Fruit fly (Drosophila melanogaster) whole organism, embryonic: ENCODE measurements around the gene CG13720.

Source experiments
- CG10959 ChIP-seq: fragments of 200-800 bp; sonication (Bioruptor generic); IDR thresholded peaks from 2 replicates; pipeline ENCODE4 v1.3.6; 2022; ENCODE audit warnings: missing biosample characterization, missing genetic modification characterization
- CG12104 ChIP-seq: fragments of 200-800 bp; sonication (Bioruptor generic); optimal IDR thresholded peaks from 3 replicates; lab custom pipeline; 2016; ENCODE audit warnings: missing biosample characterization, missing genetic modification characterization
- CG12769 ChIP-seq: fragments of 200-800 bp; sonication (Bioruptor generic); optimal IDR thresholded peaks from 2 replicates; lab custom pipeline; 2019; ENCODE audit warnings: missing biosample characterization, mild to moderate bottlenecking, missing genetic modification characterization, moderate library complexity
- CG1792 ChIP-seq: fragments of 200-800 bp; sonication (Bioruptor generic); optimal IDR thresholded peaks from 2 replicates; lab custom pipeline; 2016; ENCODE audit warnings: missing biosample characterization, missing genetic modification characterization
- CG2129 ChIP-seq: fragments of 200-800 bp; sonication (Bioruptor generic); IDR thresholded peaks from 2 replicates; pipeline ENCODE4 v1.3.6; 2022; ENCODE audit warnings: missing biosample characterization, missing genetic modification characterization; ENCODE audit not compliant: partially characterized antibody
- CG34422 ChIP-seq: fragments of 200-800 bp; sonication (Bioruptor generic); IDR thresholded peaks from 3 replicates; pipeline ENCODE4 v1.3.6; 2022; ENCODE audit warnings: missing biosample characterization, missing genetic modification characterization
- CG6175 ChIP-seq: fragments of 200-800 bp; sonication (Bioruptor generic); IDR thresholded peaks from 3 replicates; pipeline ENCODE4 v1.3.6; 2022; ENCODE audit warnings: missing biosample characterization, missing genetic modification characterization
- CG7357 ChIP-seq: fragments of 200-800 bp; sonication (Bioruptor generic); IDR thresholded peaks from 3 replicates; pipeline ENCODE4 v1.3.6; 2022; ENCODE audit warnings: missing biosample characterization, missing genetic modification characterization
- CG7839 ChIP-seq: fragments of 200-800 bp; sonication (Bioruptor generic); optimal IDR thresholded peaks from 3 replicates; lab custom pipeline; 2018; ENCODE audit warnings: missing biosample characterization, mild to moderate bottlenecking, missing genetic modification characterization, moderate library complexity
- CG7963 ChIP-seq: fragments of 200-800 bp; sonication (Bioruptor generic); IDR thresholded peaks from 3 replicates; pipeline ENCODE4 v1.3.6; 2022; ENCODE audit warnings: missing biosample characterization, missing genetic modification characterization; ENCODE audit not compliant: partially characterized antibody
- CG8765 ChIP-seq: fragments of 200-800 bp; sonication (Bioruptor generic); IDR thresholded peaks from 2 replicates; pipeline ENCODE4 v1.3.6; 2022; ENCODE audit warnings: missing biosample characterization, missing genetic modification characterization
- D ChIP-seq, 2 experiments: fragments of 200-800 bp in 1 of 2; fragments of >200 bp in 1 of 2; sonication (Bioruptor generic) in 1 of 2; optimal IDR thresholded peaks; 2 replicates in 1 of 2; 3 replicates in 1 of 2; lab custom pipeline; 2017; ENCODE audit warnings: mild to moderate bottlenecking in 1 of 2, missing biosample characterization in 1 of 2, missing genetic modification characterization in 1 of 2, missing genetic modification reagents in 1 of 2
- Dfd ChIP-seq, 2 experiments: fragments of >200 bp; optimal IDR thresholded peaks; 2 replicates each; lab custom pipeline; 2017; ENCODE audit warnings: missing biosample characterization in 2 of 2, missing genetic modification characterization in 2 of 2
- Dp ChIP-seq: fragments of 200-800 bp; sonication (Bioruptor generic); optimal IDR thresholded peaks from 2 replicates; lab custom pipeline; 2018; ENCODE audit warnings: missing biosample characterization, mild to moderate bottlenecking, missing genetic modification characterization, moderate library complexity
- ERR ChIP-seq: fragments of 200-800 bp; sonication (Bioruptor generic); optimal IDR thresholded peaks from 2 replicates; lab custom pipeline; 2016; ENCODE audit warnings: missing biosample characterization, missing genetic modification characterization
- Ets65A ChIP-seq: fragments of 200-800 bp; sonication (Bioruptor generic); peaks from one replicate; lab custom pipeline; 2016; ENCODE audit warnings: missing biosample characterization, missing genetic modification characterization
- GATAe ChIP-seq: fragments of 200-800 bp; sonication (Bioruptor generic); conservative IDR thresholded peaks from 2 replicates; pipeline ENCODE4 v1.3.6; 2022; ENCODE audit warnings: missing biosample characterization, missing genetic modification characterization
- H15 ChIP-seq: fragments of 200-800 bp; sonication (Bioruptor generic); IDR thresholded peaks from 3 replicates; pipeline ENCODE4 v1.3.6; 2022; ENCODE audit warnings: missing biosample characterization, missing genetic modification characterization
- HHEX ChIP-seq: fragments of 200-800 bp; sonication (Bioruptor generic); optimal IDR thresholded peaks from 3 replicates; lab custom pipeline; 2017; ENCODE audit warnings: missing biosample characterization, mild to moderate bottlenecking, missing genetic modification characterization, missing genetic modification reagents
- HLHmδ ChIP-seq: fragments of 200-800 bp; sonication (Bioruptor generic); optimal IDR thresholded peaks from 2 replicates; lab custom pipeline; 2018; ENCODE audit warnings: missing biosample characterization, mild to moderate bottlenecking, missing genetic modification characterization, moderate library complexity
- Meics ChIP-seq: fragments of 200-800 bp; sonication (Bioruptor generic); optimal IDR thresholded peaks from 2 replicates; lab custom pipeline; 2017; ENCODE audit warnings: missing biosample characterization, mild to moderate bottlenecking, missing genetic modification characterization
- Myb ChIP-seq: fragments of 200-800 bp; sonication (Bioruptor generic); optimal IDR thresholded peaks from 2 replicates; lab custom pipeline; 2016; ENCODE audit warnings: missing biosample characterization, missing genetic modification characterization
- NC2α ChIP-seq: fragments of 200-800 bp; sonication (Bioruptor generic); optimal IDR thresholded peaks from 2 replicates; lab custom pipeline; 2016; ENCODE audit warnings: missing biosample characterization, missing genetic modification characterization
- Nf-YA ChIP-seq: fragments of 200-800 bp; sonication (Bioruptor generic); IDR thresholded peaks from 2 replicates; pipeline ENCODE4 v1.3.6; 2022; ENCODE audit warnings: missing biosample characterization, missing genetic modification characterization
- Rx ChIP-seq: fragments of 200-800 bp; sonication (Bioruptor generic); IDR thresholded peaks from 2 replicates; pipeline ENCODE4 v1.3.6; 2022; ENCODE audit warnings: missing biosample characterization, missing genetic modification characterization
- TFAM ChIP-seq: fragments of 200-800 bp; sonication (Bioruptor generic); optimal IDR thresholded peaks from 2 replicates; lab custom pipeline; 2017; ENCODE audit warnings: missing biosample characterization, missing genetic modification characterization, inconsistent platforms
- bcd ChIP-seq: fragments of 200-800 bp; sonication (Bioruptor generic); optimal IDR thresholded peaks from 2 replicates; lab custom pipeline; 2017; ENCODE audit warnings: missing biosample characterization, mild to moderate bottlenecking, missing genetic modification characterization
- bsh ChIP-seq, 2 experiments: fragments of 200-800 bp; sonication (Bioruptor generic); optimal IDR thresholded peaks; 2 replicates each; lab custom pipeline; 2017 to 2018; ENCODE audit warnings: mild to moderate bottlenecking in 2 of 2, missing biosample characterization in 2 of 2, missing genetic modification characterization in 2 of 2, moderate library complexity in 1 of 2
- chif ChIP-seq, 2 experiments: fragments of 200-800 bp; sonication (Bioruptor generic); optimal IDR thresholded peaks; 3 replicates each; lab custom pipeline; 2016; ENCODE audit warnings: missing biosample characterization in 2 of 2, missing genetic modification characterization in 2 of 2
- da ChIP-seq: fragments of 200-800 bp; sonication (Bioruptor generic); optimal IDR thresholded peaks from 2 replicates; lab custom pipeline; 2016; ENCODE audit warnings: missing biosample characterization, missing genetic modification characterization
- exex ChIP-seq: fragments of 200-800 bp; sonication (Bioruptor generic); optimal IDR thresholded peaks from 4 replicates; lab custom pipeline; 2018; ENCODE audit warnings: missing biosample characterization, mild to moderate bottlenecking, missing genetic modification characterization, moderate library complexity
- gcm2 ChIP-seq: fragments of 200-800 bp; sonication (Bioruptor generic); optimal IDR thresholded peaks from 2 replicates; lab custom pipeline; 2016; ENCODE audit warnings: missing biosample characterization, missing genetic modification characterization
- gfzf ChIP-seq: fragments of 200-800 bp; sonication (Bioruptor generic); optimal IDR thresholded peaks from 2 replicates; lab custom pipeline; 2016; ENCODE audit warnings: missing biosample characterization, mild to moderate bottlenecking, missing genetic modification characterization, moderate library complexity
- inv ChIP-seq: fragments of 200-800 bp; sonication (Bioruptor generic); IDR thresholded peaks from 2 replicates; pipeline ENCODE4 v1.3.6; 2022; ENCODE audit warnings: missing biosample characterization, missing genetic modification characterization; ENCODE audit not compliant: partially characterized antibody
- lilli ChIP-seq: fragments of 200-800 bp; sonication (Bioruptor generic); optimal IDR thresholded peaks from 3 replicates; lab custom pipeline; 2016; ENCODE audit warnings: missing biosample characterization, missing genetic modification characterization
- mam ChIP-seq: fragments of 200-800 bp; sonication (Bioruptor generic); optimal IDR thresholded peaks from 3 replicates; lab custom pipeline; 2016; ENCODE audit warnings: missing biosample characterization, missing genetic modification characterization
- nerfin-2 ChIP-seq: fragments of 200-800 bp; sonication (Bioruptor generic); IDR thresholded peaks from 2 replicates; pipeline ENCODE4 v1.3.6; 2022; ENCODE audit warnings: missing biosample characterization, missing genetic modification characterization; ENCODE audit not compliant: partially characterized antibody
- odd ChIP-seq: fragments of 200-800 bp; sonication (Bioruptor generic); optimal IDR thresholded peaks from 2 replicates; lab custom pipeline; 2017; ENCODE audit warnings: missing biosample characterization, mild to moderate bottlenecking, missing genetic modification characterization
- pros ChIP-seq: fragments of 200-800 bp; sonication (Bioruptor generic); optimal IDR thresholded peaks from 3 replicates; lab custom pipeline; 2019; ENCODE audit warnings: missing biosample characterization, mild to moderate bottlenecking, missing genetic modification characterization, moderate library complexity
- row ChIP-seq: fragments of 200-800 bp; sonication (Bioruptor generic); IDR thresholded peaks from 3 replicates; pipeline ENCODE4 v1.3.6; 2022; ENCODE audit warnings: missing biosample characterization, missing genetic modification characterization
- scrt ChIP-seq: fragments of 200-800 bp; sonication (Bioruptor generic); optimal IDR thresholded peaks from 2 replicates; lab custom pipeline; 2018; ENCODE audit warnings: missing biosample characterization, mild to moderate bottlenecking, missing genetic modification characterization, moderate library complexity
- slbo ChIP-seq: fragments of 200-800 bp; sonication (Bioruptor generic); IDR thresholded peaks from 2 replicates; pipeline ENCODE4 v1.3.6; 2022; ENCODE audit warnings: missing biosample characterization, missing genetic modification characterization
- slp2 ChIP-seq: fragments of 200-800 bp; sonication (Bioruptor generic); optimal IDR thresholded peaks from 2 replicates; lab custom pipeline; 2016; ENCODE audit warnings: missing biosample characterization, missing genetic modification characterization
- sqz ChIP-seq: fragments of 200-800 bp; sonication (Bioruptor generic); optimal IDR thresholded peaks from 3 replicates; lab custom pipeline; 2018; ENCODE audit warnings: missing biosample characterization, mild to moderate bottlenecking, missing genetic modification characterization
- sr ChIP-seq: fragments of 200-800 bp; sonication (Bioruptor generic); IDR thresholded peaks from 3 replicates; pipeline ENCODE4 v1.3.6; 2022; ENCODE audit warnings: missing biosample characterization, missing genetic modification characterization
- tap ChIP-seq: fragments of 200-800 bp; optimal IDR thresholded peaks from 3 replicates; lab custom pipeline; 2019; ENCODE audit warnings: missing biosample characterization, mild to moderate bottlenecking, missing genetic modification characterization, moderate library complexity
- tgo ChIP-seq: fragments of 200-800 bp; sonication (Bioruptor generic); IDR thresholded peaks from 3 replicates; pipeline ENCODE4 v1.3.6; 2022; ENCODE audit warnings: missing biosample characterization, missing genetic modification characterization
- wek ChIP-seq: fragments of 200-800 bp; sonication (Bioruptor generic); optimal IDR thresholded peaks from 3 replicates; lab custom pipeline; 2018; ENCODE audit warnings: missing biosample characterization, mild to moderate bottlenecking, missing genetic modification characterization, moderate library complexity
- z ChIP-seq: fragments of 200-800 bp; sonication (Bioruptor generic); IDR thresholded peaks from 3 replicates; pipeline ENCODE4 v1.3.6; 2022; ENCODE audit warnings: missing biosample characterization, missing genetic modification characterization
- zen ChIP-seq: fragments of 200-800 bp; sonication (Bioruptor generic); optimal IDR thresholded peaks from 3 replicates; lab custom pipeline; 2018; ENCODE audit warnings: missing biosample characterization, mild to moderate bottlenecking, missing genetic modification characterization, moderate library complexity
- zen2 ChIP-seq: fragments of 200-800 bp; sonication (Bioruptor generic); IDR thresholded peaks from 3 replicates; pipeline ENCODE4 v1.3.6; 2022; ENCODE audit warnings: missing biosample characterization, missing genetic modification characterization; ENCODE audit not compliant: partially characterized antibody

Gene CG13720

dm6 chr3L:4546650-4547049 is 46.4 kb upstream of the CG13720 start (continued):
- TF ChIP-seq lilli (peak; percentile 29), scrt (no peak), row (GFP tag; lab: Robert Waterston, UW) (peak; percentile 80), inv (no peak), GATAe (no peak), HLHmδ (no peak), tap (tag; lab: Kevin White, UChicago) (peak; percentile 75), gfzf (GFP tag; lab: Kevin White, UChicago) (no peak), CG8765 (GFP tag; lab: Robert Waterston, UW) (peak; percentile 54; the same call in 1 of the 2 replicates), HHEX (peak; percentile 41), Dfd (GFP tag; optimal IDR thresholded peaks at IDR 0.05; lab: Kevin White, UChicago) (no peak), H15 (GFP tag; lab: Robert Waterston, UW) (0 out of 3 replicates have a peak, but pooled peaks have one; percentile 15), Myb (GFP tag; lab: Kevin White, UChicago) (no peak), wek (GFP tag; lab: Kevin White, UChicago) (no peak), Dp (no peak), Nf-YA (GFP tag; lab: Robert Waterston, UW) (peak; percentile 40; the same call in 1 of the 2 replicates), z (GFP tag; lab: Robert Waterston, UW) (no peak), Ets65A (GFP tag; lab: Kevin White, UChicago) (no peak), da (no peak), bsh (GFP tag; optimal IDR thresholded peaks at IDR 0.05; lab: Kevin White, UChicago) (peak; percentile 82 to 83), zen (peak; percentile 85), sqz (GFP tag; lab: Kevin White, UChicago) (no peak), zen2 (GFP tag; lab: Robert Waterston, UW) (no peak), CG6175 (GFP tag; lab: Robert Waterston, UW) (no peak), CG34422 (GFP tag; lab: Robert Waterston, UW) (peak; percentile 31; the same call in 1 of the 3 replicates), pros (GFP tag; lab: Kevin White, UChicago) (peak; percentile 62), slp2 (GFP tag; lab: Kevin White, UChicago) (no peak), slbo (GFP tag; lab: Robert Waterston, UW) (no peak), CG7839 (tag; lab: Kevin White, UChicago) (peak; percentile 70), CG7357 (GFP tag; lab: Robert Waterston, UW) (no peak), bcd (peak; percentile 35), tgo (no peak), exex (tag; lab: Kevin White, UChicago) (no peak), ERR (GFP tag; lab: Kevin White, UChicago) (no peak), Rx (GFP tag; lab: Robert Waterston, UW) (peak; percentile 37; the same call in 1 of the 2 replicates), TFAM (no peak), odd (GFP tag; lab: Kevin White, UChicago) (peak; percentile 45), gcm2 (no peak), CG12769 (no peak), Meics (GFP tag; lab: Kevin White, UChicago) (no peak), D (optimal IDR thresholded peaks at IDR 0.05; lab: Kevin White, UChicago) (no peak), D (GFP tag; optimal IDR thresholded peaks at IDR 0.05; lab: Kevin White, UChicago) (peak; percentile 69), NC2α (GFP tag; lab: Kevin White, UChicago) (no peak), CG7963 (GFP tag; lab: Robert Waterston, UW) (no peak), CG2129 (GFP tag; lab: Robert Waterston, UW) (no peak), chif (GFP tag; optimal IDR thresholded peaks at IDR 0.05; lab: Kevin White, UChicago) (peak; percentile 20 to 31), mam (no peak), nerfin-2 (GFP tag; lab: Robert Waterston, UW) (no peak), sr (no peak), CG1792 (GFP tag; lab: Kevin White, UChicago) (no peak), CG12104 (GFP tag; lab: Kevin White, UChicago) (no peak), CG10959 (GFP tag; lab: Robert Waterston, UW) (peak; percentile 86)
